Worm (Caenorhabditis elegans): ENCODE results near the gene C09G1.2.
A peak's percentile ranks its signal among the peaks of the same experiment; 100 is the strongest.

The C09G1.2 gene

ce11 chrX:15939759-15940334 lies 42.7 kb downstream of the C09G1.2 start:
- TF ChIP-seq nhr-12 (tag; optimal IDR thresholded peaks at IDR 0.05) (no peak), F13H6.1 (tag; optimal IDR thresholded peaks at IDR 0.05) (peak; percentile 25), crh-2 (tag; optimal IDR thresholded peaks at IDR 0.05) (peak; percentile 13), lsy-2 (tag; optimal IDR thresholded peaks at IDR 0.05) (no peak), gmeb-1 (tag; optimal IDR thresholded peaks at IDR 0.05) (no peak), sma-3 (GFP tag; optimal IDR thresholded peaks at IDR 0.05) (peak; percentile 11), ama-1 (optimal IDR thresholded peaks at IDR 0.05) (no peak), fos-1 (tag; optimal IDR thresholded peaks at IDR 0.05) (no peak), sma-9 (GFP tag; optimal IDR thresholded peaks at IDR 0.05) (peak; percentile 58), sma-9 (tag; optimal IDR thresholded peaks at IDR 0.05) (no peak)

ce11 chrX:15939224-15939623 lies 43.3 kb downstream of the C09G1.2 start, which contains the start of gene mrp-3:
Gene mrp-3 (minus strand): TSS chrX:15939324.
- TF ChIP-seq ztf-4 (tag; optimal IDR thresholded peaks at IDR 0.05) (no peak), elt-3 (tag; optimal IDR thresholded peaks at IDR 0.05) (no peak), R02D3.7 (tag; optimal IDR thresholded peaks at IDR 0.05) (no peak), zag-1 (tag; optimal IDR thresholded peaks at IDR 0.05) (no peak), ceh-82 (tag; optimal IDR thresholded peaks at IDR 0.05) (no peak), mbf-1 (tag; optimal IDR thresholded peaks at IDR 0.05) (no peak), ZK546.5 (tag; optimal IDR thresholded peaks at IDR 0.05) (no peak), nhr-23 (tag; optimal IDR thresholded peaks at IDR 0.05) (no peak), F13H6.1 (tag; optimal IDR thresholded peaks at IDR 0.05) (no peak), elt-1 (tag; optimal IDR thresholded peaks at IDR 0.05) (no peak), lin-11 (tag; optimal IDR thresholded peaks at IDR 0.05) (no peak), snpc-4 (tag; optimal IDR thresholded peaks at IDR 0.05) (no peak), gmeb-1 (tag; optimal IDR thresholded peaks at IDR 0.05) (no peak), nhr-25 (tag; optimal IDR thresholded peaks at IDR 0.05) (no peak), ama-1 (optimal IDR thresholded peaks at IDR 0.05) (no peak), lin-39 (tag; optimal IDR thresholded peaks at IDR 0.05) (no peak), nhr-21 (tag; optimal IDR thresholded peaks at IDR 0.05) (no peak), nhr-129 (tag; optimal IDR thresholded peaks at IDR 0.05) (no peak)

- TF ChIP-seq fos-1 (tag; optimal IDR thresholded peaks at IDR 0.05) (no peak), alr-1 (tag; optimal IDR thresholded peaks at IDR 0.05) (no peak), ztf-11 (tag; optimal IDR thresholded peaks at IDR 0.05) (no peak), ZK546.5 (tag; optimal IDR thresholded peaks at IDR 0.05) (no peak), elt-3 (tag; optimal IDR thresholded peaks at IDR 0.05) (no peak), lin-11 (tag; optimal IDR thresholded peaks at IDR 0.05) (no peak), Y55F3AM.14 (GFP tag; optimal IDR thresholded peaks at IDR 0.05) (no peak), lin-13 (GFP tag; optimal IDR thresholded peaks at IDR 0.05) (no peak), sma-3 (GFP tag; optimal IDR thresholded peaks at IDR 0.05) (no peak), aly-2 (tag; optimal IDR thresholded peaks at IDR 0.05) (no peak), lsy-2 (tag; optimal IDR thresholded peaks at IDR 0.05) (no peak), nhr-12 (tag; optimal IDR thresholded peaks at IDR 0.05) (no peak), unc-55 (GFP tag; optimal IDR thresholded peaks at IDR 0.05) (no peak), elt-1 (tag; optimal IDR thresholded peaks at IDR 0.05) (no peak)
Measured at ce11 chrX:15937854-15938253, 44.7 kb downstream of the C09G1.2 start.

- no peak for TF ChIP-seq nhr-6 (tag; optimal IDR thresholded peaks at IDR 0.05)
Measured at ce11 chrX:15932859-15933258, 49.7 kb downstream of the C09G1.2 start.
